Fruit fly (Drosophila melanogaster) whole organism, pupa: ENCODE results near the gene CG12236.

Experiments
- CG10348 ChIP-seq: fragments of 200-800 bp; sonication (Bioruptor generic); IDR thresholded peaks from 2 replicates; pipeline ENCODE4 v1.3.6; 2022; ENCODE audit warnings: missing biosample characterization, missing genetic modification characterization
- CG12605 ChIP-seq: fragments of 200-800 bp; sonication (Bioruptor generic); IDR thresholded peaks from 2 replicates; pipeline ENCODE4 v1.3.6; 2022; ENCODE audit warnings: missing biosample characterization, missing genetic modification characterization
- CG13204 ChIP-seq: fragments of 200-800 bp; sonication (Bioruptor generic); optimal IDR thresholded peaks from 2 replicates; lab custom pipeline; 2018; ENCODE audit warnings: missing biosample characterization, mild to moderate bottlenecking, missing genetic modification characterization, moderate library complexity
- CG14655 ChIP-seq: fragments of 200-800 bp; sonication (Bioruptor generic); optimal IDR thresholded peaks from 3 replicates; lab custom pipeline; 2017; ENCODE audit warnings: mild to moderate bottlenecking, missing biosample characterization, missing genetic modification reagents, missing genetic modification characterization
- CG15710 ChIP-seq: fragments of 200-800 bp; sonication (Bioruptor generic); optimal IDR thresholded peaks from 2 replicates; lab custom pipeline; 2018; ENCODE audit warnings: missing biosample characterization, mild to moderate bottlenecking, missing genetic modification characterization, moderate library complexity
- CG17806 ChIP-seq: fragments of 200-800 bp; sonication (Bioruptor generic); optimal IDR thresholded peaks from 2 replicates; lab custom pipeline; 2018; ENCODE audit warnings: missing biosample characterization, mild to moderate bottlenecking, missing genetic modification characterization, moderate library complexity
- CG32121 ChIP-seq: fragments of 200-800 bp; sonication (Bioruptor generic); IDR thresholded peaks from 2 replicates; pipeline ENCODE4 v1.3.6; 2022; ENCODE audit warnings: missing biosample characterization, missing genetic modification characterization
- CG34367 ChIP-seq: fragments of 200-800 bp; sonication (Bioruptor generic); optimal IDR thresholded peaks from 2 replicates; lab custom pipeline; 2018; ENCODE audit warnings: missing biosample characterization, mild to moderate bottlenecking, missing genetic modification characterization
- CG4496 ChIP-seq: fragments of 200-800 bp; sonication (Bioruptor generic); IDR thresholded peaks from 3 replicates; pipeline ENCODE4 v1.3.6; 2022; ENCODE audit warnings: missing biosample characterization, missing genetic modification characterization
- CG8159 ChIP-seq: fragments of 200-800 bp; sonication (Bioruptor generic); optimal IDR thresholded peaks from 3 replicates; lab custom pipeline; 2018; ENCODE audit warnings: missing biosample characterization, mild to moderate bottlenecking, missing genetic modification characterization, moderate library complexity
- CG8301 ChIP-seq: fragments of 200-800 bp; sonication (Bioruptor generic); optimal IDR thresholded peaks from 2 replicates; lab custom pipeline; 2018; ENCODE audit warnings: missing biosample characterization, mild to moderate bottlenecking, missing genetic modification characterization
- CG9948 ChIP-seq: fragments of 200-800 bp; sonication (Bioruptor generic); optimal IDR thresholded peaks from 2 replicates; lab custom pipeline; 2018; ENCODE audit warnings: missing biosample characterization, mild to moderate bottlenecking, missing genetic modification characterization, moderate library complexity
- D1 ChIP-seq: fragments of 200-800 bp; sonication (Bioruptor generic); optimal IDR thresholded peaks from 2 replicates; lab custom pipeline; 2018; ENCODE audit warnings: missing biosample characterization, mild to moderate bottlenecking, missing genetic modification characterization, moderate library complexity
- EcR ChIP-seq: fragments of 200-800 bp; sonication (Bioruptor generic); optimal IDR thresholded peaks from 3 replicates; lab custom pipeline; 2019; ENCODE audit warnings: missing biosample characterization, missing genetic modification characterization, mild to moderate bottlenecking, moderate library complexity, missing genetic modification reagents
- Ets98B ChIP-seq: fragments of 200-800 bp; sonication (Bioruptor generic); IDR thresholded peaks from 2 replicates; pipeline ENCODE4 v1.3.6; 2022; ENCODE audit warnings: missing biosample characterization, missing genetic modification characterization
- Pif1A ChIP-seq: fragments of 200-800 bp; sonication (Bioruptor generic); optimal IDR thresholded peaks from 3 replicates; lab custom pipeline; 2016; ENCODE audit warnings: missing biosample characterization, missing genetic modification characterization
- Pif1B ChIP-seq: fragments of 200-800 bp; sonication (Bioruptor generic); optimal IDR thresholded peaks from 3 replicates; lab custom pipeline; 2016; ENCODE audit warnings: missing biosample characterization, missing genetic modification characterization
- Snoo ChIP-seq: fragments of 200-800 bp; sonication (Bioruptor generic); optimal IDR thresholded peaks from 3 replicates; lab custom pipeline; 2017; ENCODE audit warnings: missing biosample characterization, mild to moderate bottlenecking, missing genetic modification characterization, inconsistent platforms
- fd96Ca ChIP-seq: fragments of 200-800 bp; sonication (Bioruptor generic); IDR thresholded peaks from 3 replicates; pipeline ENCODE4 v1.3.6; 2022; ENCODE audit warnings: missing biosample characterization, missing genetic modification characterization
- gl ChIP-seq: fragments of 200-800 bp; sonication (Bioruptor generic); optimal IDR thresholded peaks from 2 replicates; lab custom pipeline; 2018; ENCODE audit warnings: missing biosample characterization, mild to moderate bottlenecking, missing genetic modification characterization
- rn ChIP-seq: fragments of 200-800 bp; sonication (Bioruptor generic); IDR thresholded peaks from 2 replicates; pipeline ENCODE4 v1.3.6; 2022; ENCODE audit warnings: missing biosample characterization, missing genetic modification characterization

The CG12236 gene

dm6 chrX:5880139-5880924 lies 27.6 kb upstream of the CG12236 start:
- TF ChIP-seq Snoo (tag; lab: Kevin White, UChicago) (peak; percentile 72), CG10348 (GFP tag; lab: Robert Waterston, UW) (peak; percentile 73), CG17806 (tag; lab: Kevin White, UChicago) (peak; percentile 80), Ets98B (GFP tag; lab: Robert Waterston, UW) (peak; percentile 80), Pif1A (GFP tag; lab: Kevin White, UChicago) (peak; percentile 77), CG13204 (no peak), CG34367 (tag; lab: Kevin White, UChicago) (peak; percentile 68), CG14655 (GFP tag; lab: Kevin White, UChicago) (no peak), Pif1B (peak; percentile 86), CG8159 (tag; lab: Kevin White, UChicago) (peak; percentile 79), CG4496 (GFP tag; lab: Robert Waterston, UW) (peak; percentile 81), fd96Ca (peak; percentile 73; the same call in 2 of the 3 replicates), CG9948 (tag; lab: Kevin White, UChicago) (peak; percentile 74), CG8301 (peak; percentile 82), gl (tag; lab: Kevin White, UChicago) (peak; percentile 60), EcR (GFP tag; lab: Kevin White, UChicago) (peak; percentile 48), CG12605 (peak; percentile 72), rn (GFP tag; lab: Robert Waterston, UW) (peak; percentile 60; the same call in 1 of the 2 replicates), D1 (tag; lab: Kevin White, UChicago) (no peak), CG15710 (tag; lab: Kevin White, UChicago) (peak; percentile 76), CG32121 (GFP tag; lab: Robert Waterston, UW) (peak; percentile 79)

- TF ChIP-seq CG4496 (GFP tag; lab: Robert Waterston, UW) (0 out of 3 replicates have a peak, but pooled peaks have one; percentile 30), CG8159 (tag; lab: Kevin White, UChicago) (no peak), rn (GFP tag; lab: Robert Waterston, UW) (no peak), CG15710 (tag; lab: Kevin White, UChicago) (no peak), CG13204 (no peak), CG34367 (tag; lab: Kevin White, UChicago) (no peak)
These were observed 24.5 kb upstream of the CG12236 start for dm6 chrX:5883394-5883793.

- TF ChIP-seq CG10348 (GFP tag; lab: Robert Waterston, UW) (no peak), CG32121 (GFP tag; lab: Robert Waterston, UW) (no peak), CG13204 (no peak), CG12605 (no peak), CG4496 (GFP tag; lab: Robert Waterston, UW) (no peak), CG9948 (tag; lab: Kevin White, UChicago) (no peak), Pif1A (GFP tag; lab: Kevin White, UChicago) (no peak), Pif1B (no peak), Ets98B (GFP tag; lab: Robert Waterston, UW) (no peak), CG8301 (no peak), D1 (tag; lab: Kevin White, UChicago) (no peak), Snoo (tag; lab: Kevin White, UChicago) (no peak), CG34367 (tag; lab: Kevin White, UChicago) (no peak), gl (tag; lab: Kevin White, UChicago) (no peak), CG14655 (GFP tag; lab: Kevin White, UChicago) (no peak), fd96Ca (no peak)
These were observed 23.6 kb upstream of the CG12236 start for dm6 chrX:5884294-5884693.

dm6 chrX:5884887-5885286 lies 23.0 kb upstream of the CG12236 start:
- TF ChIP-seq CG32121 (GFP tag; lab: Robert Waterston, UW) (no peak), CG14655 (GFP tag; lab: Kevin White, UChicago) (no peak)
- TF ChIP-seq, all 21 proteins: peak for 0

dm6 chrX:5885521-5885920 lies 22.4 kb upstream of the CG12236 start:
- TF ChIP-seq EcR (GFP tag; lab: Kevin White, UChicago), result peak; percentile 19
- no peak for TF ChIP-seq CG10348 (GFP tag; lab: Robert Waterston, UW)
- no peak for TF ChIP-seq D1 (tag; lab: Kevin White, UChicago)

- TF ChIP-seq CG12605 (no peak), CG8159 (tag; lab: Kevin White, UChicago) (peak; percentile 25), CG14655 (GFP tag; lab: Kevin White, UChicago) (peak; percentile 3), CG9948 (tag; lab: Kevin White, UChicago) (peak; percentile 1), CG4496 (GFP tag; lab: Robert Waterston, UW) (0 out of 3 replicates have a peak, but pooled peaks have one; percentile 20), Pif1A (GFP tag; lab: Kevin White, UChicago) (peak; percentile 13), CG8301 (no peak), CG17806 (tag; lab: Kevin White, UChicago) (peak; percentile 33)
- TF ChIP-seq, all 21 proteins: peak for 6
These were observed 22.0 kb upstream of the CG12236 start for dm6 chrX:5885973-5886372.
